Fruit fly (Drosophila melanogaster) whole organism, wandering third instar larva: ENCODE data around the gene SP1029.

Experiments used
- Abd-B ChIP-seq: fragments of >200 bp; optimal IDR thresholded peaks from 2 replicates; lab custom pipeline; 2017; ENCODE audit warnings: missing biosample characterization, missing genetic modification characterization
- CG32264 ChIP-seq: fragments of 200-800 bp; sonication (Bioruptor generic); optimal IDR thresholded peaks from 2 replicates; lab custom pipeline; 2016; ENCODE audit warnings: missing biosample characterization, missing genetic modification characterization
- Dfd ChIP-seq: fragments of >200 bp; optimal IDR thresholded peaks from 2 replicates; lab custom pipeline; 2017; ENCODE audit warnings: missing biosample characterization, missing genetic modification characterization
- HLH106 ChIP-seq: fragments of 200-800 bp; optimal IDR thresholded peaks from 3 replicates; lab custom pipeline; 2019; ENCODE audit warnings: missing biosample characterization, mild to moderate bottlenecking, missing genetic modification characterization, moderate library complexity
- Mio ChIP-seq: sonication (Bioruptor generic); optimal IDR thresholded peaks from 2 replicates; lab custom pipeline; 2016; ENCODE audit warnings: missing biosample characterization, missing genetic modification characterization
- Sp1 ChIP-seq: fragments of 200-800 bp; sonication (Bioruptor generic); optimal IDR thresholded peaks from 3 replicates; lab custom pipeline; 2019; ENCODE audit warnings: missing biosample characterization, mild to moderate bottlenecking, missing genetic modification characterization, moderate library complexity
- br ChIP-seq: fragments of 200-800 bp; sonication (Bioruptor generic); optimal IDR thresholded peaks from 2 replicates; lab custom pipeline; 2016; ENCODE audit warnings: missing biosample characterization, missing genetic modification characterization
- brk ChIP-seq: fragments of 200-800 bp; sonication (Bioruptor generic); optimal IDR thresholded peaks from 2 replicates; lab custom pipeline; 2016; ENCODE audit warnings: missing biosample characterization, mild to moderate bottlenecking, missing genetic modification characterization
- dsf ChIP-seq: sonication (Bioruptor generic); optimal IDR thresholded peaks from 2 replicates; lab custom pipeline; 2016; ENCODE audit warnings: missing biosample characterization, missing genetic modification characterization, borderline replicate concordance
- ey ChIP-seq: fragments of 200-800 bp; sonication (Bioruptor generic); optimal IDR thresholded peaks from 2 replicates; lab custom pipeline; 2016; ENCODE audit warnings: missing biosample characterization, missing genetic modification characterization
- pan ChIP-seq: fragments of >200 bp; optimal IDR thresholded peaks from 2 replicates; lab custom pipeline; 2017
- psq ChIP-seq: fragments of 200-800 bp; sonication (Bioruptor generic); optimal IDR thresholded peaks from 3 replicates; lab custom pipeline; 2017; ENCODE audit warnings: missing biosample characterization, mild to moderate bottlenecking, missing genetic modification characterization, moderate library complexity
- sage ChIP-seq: fragments of 200-800 bp; sonication (Bioruptor generic); optimal IDR thresholded peaks from 2 replicates; lab custom pipeline; 2016; ENCODE audit warnings: missing biosample characterization, mild to moderate bottlenecking, missing genetic modification characterization

- TF ChIP-seq pan (no peak), Abd-B (GFP tag; lab: Kevin White, UChicago) (no peak), psq (no peak), br (GFP tag; lab: Kevin White, UChicago) (no peak), HLH106 (tag; lab: Kevin White, UChicago) (no peak), Mio (GFP tag; lab: Kevin White, UChicago) (no peak), Sp1 (no peak), CG32264 (GFP tag; lab: Kevin White, UChicago) (no peak), dsf (GFP tag; lab: Kevin White, UChicago) (no peak), ey (GFP tag; lab: Kevin White, UChicago) (no peak), Dfd (GFP tag; lab: Kevin White, UChicago) (no peak), sage (no peak), brk (GFP tag; lab: Kevin White, UChicago) (no peak)
Measured at dm6 chr3R:29227675-29228211, 22.5 kb downstream of the SP1029 start, which contains the start of gene CG14507.
